Worm (Caenorhabditis elegans) whole organism, L3 larva: ENCODE measurements around the gene B0218.5.

Source experiments
- fos-1 ChIP-seq: fragments of 150-350 bp; optimal IDR thresholded peaks from 2 replicates; lab custom pipeline; 2014; ENCODE audit warnings: missing biosample characterization, missing genetic modification characterization
- nhr-12 ChIP-seq: fragments of 150-350 bp; optimal IDR thresholded peaks from 2 replicates; lab custom pipeline; 2014; ENCODE audit warnings: missing biosample characterization, missing genetic modification characterization
- skn-1 ChIP-seq: fragments of 150-350 bp; optimal IDR thresholded peaks from 2 replicates; lab custom pipeline; 2014; ENCODE audit warnings: missing biosample characterization, missing genetic modification characterization
- unc-62 ChIP-seq: fragments of 150-350 bp; sonication (generic microtip); optimal IDR thresholded peaks from 4 replicates; lab custom pipeline; 2014; ENCODE audit warnings: missing biosample characterization, missing genetic modification reagents, missing genetic modification characterization
- ztf-11 ChIP-seq: fragments of 150-350 bp; optimal IDR thresholded peaks from 2 replicates; lab custom pipeline; 2014; ENCODE audit warnings: missing biosample characterization, missing genetic modification characterization
- ztf-4 ChIP-seq: fragments of 150-350 bp; optimal IDR thresholded peaks from 2 replicates; lab custom pipeline; 2014; ENCODE audit warnings: missing biosample characterization, missing genetic modification characterization

ce11 chrIV:8138984-8139383, 18.1 kb downstream of the B0218.5 start, which contains the start of gene pmk-3:
- no peak for TF ChIP-seq ztf-11 (tag; lab: Kevin White, UChicago)
- no peak for TF ChIP-seq ztf-4 (tag; lab: Kevin White, UChicago)
- no peak for TF ChIP-seq fos-1 (tag; lab: Kevin White, UChicago)
- TF ChIP-seq nhr-12: no peak
- TF ChIP-seq unc-62: no peak
- no peak for TF ChIP-seq skn-1 (tag; lab: Kevin White, UChicago)
